Fruit fly (Drosophila melanogaster): Measurements from ENCODE around the gene Mhc.

Mhc gene

DNA sequence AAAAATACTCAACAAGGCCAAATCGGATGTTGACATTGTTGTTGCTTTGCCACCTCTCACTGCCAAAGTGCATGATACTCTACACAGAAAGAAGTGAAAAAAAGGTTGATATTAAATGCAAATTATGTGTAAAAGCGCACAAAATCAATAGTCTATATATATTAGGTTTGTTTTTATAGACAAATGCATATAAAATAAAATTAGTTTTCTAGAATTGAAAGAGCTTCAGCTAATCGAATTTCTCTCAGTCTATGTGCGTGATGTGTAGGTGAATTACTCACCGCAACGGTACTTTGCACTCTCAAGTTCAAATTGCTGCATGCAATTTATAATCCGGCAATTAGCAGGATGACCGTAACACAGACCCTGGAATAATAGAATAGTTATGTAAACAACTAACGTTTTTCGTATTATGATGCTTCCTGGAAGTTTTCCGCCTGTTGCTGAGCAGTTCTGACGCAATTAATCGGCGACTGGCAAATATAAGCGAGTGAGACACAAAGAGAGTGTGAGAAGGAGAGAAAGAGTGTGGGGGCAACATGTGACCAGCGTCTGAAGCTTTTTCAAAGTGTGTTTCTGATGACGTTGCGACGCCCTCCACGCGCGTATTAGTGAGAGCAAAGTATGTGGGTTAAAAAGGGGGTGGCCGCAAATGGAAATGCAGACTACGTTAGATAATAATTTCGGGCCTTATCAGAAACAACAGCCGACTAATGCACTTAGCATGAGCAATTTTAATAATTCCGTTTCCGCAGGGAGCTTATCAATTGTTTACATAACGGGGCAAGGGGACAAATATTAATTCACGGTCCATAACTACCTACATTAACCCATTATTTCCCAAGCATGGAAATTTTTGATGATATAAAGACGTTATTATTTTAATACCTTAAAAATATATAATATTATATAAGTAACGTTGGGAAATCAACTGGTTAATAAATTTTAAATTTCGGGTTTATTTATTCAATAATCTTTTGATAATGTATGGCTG is 45.4 kb upstream of the Mhc start (continued):
- TF ChIP-seq Xbp1 (GFP tag; optimal IDR thresholded peaks at IDR 0.05) (peak; percentile 96), CHES-1-like (GFP tag; optimal IDR thresholded peaks at IDR 0.05) (peak; percentile 32), Lpt (GFP tag; optimal IDR thresholded peaks at IDR 0.05) (no peak), Nf-YA (GFP tag; IDR thresholded peaks at IDR 0.05) (peak; percentile 89), CG2199 (GFP tag; IDR thresholded peaks at IDR 0.05) (peak; percentile 98), Vsx1 (GFP tag; optimal IDR thresholded peaks at IDR 0.05) (peak; percentile 60), Taf1 (GFP tag; IDR thresholded peaks at IDR 0.05) (peak; percentile 86), dysf (GFP tag; IDR thresholded peaks at IDR 0.05) (peak; percentile 96), CG17328 (GFP tag; IDR thresholded peaks at IDR 0.05) (peak; percentile 96), Ssrp (tag; optimal IDR thresholded peaks at IDR 0.05) (peak; percentile 94), nerfin-2 (GFP tag; IDR thresholded peaks at IDR 0.05; ENCODE audit: partially characterized antibody) (no peak), da (GFP tag; optimal IDR thresholded peaks at IDR 0.05) (peak; percentile 67), slp2 (GFP tag; optimal IDR thresholded peaks at IDR 0.05) (peak; percentile 68), Gug (GFP tag; IDR thresholded peaks at IDR 0.05) (peak; percentile 90), CG12659 (GFP tag; optimal IDR thresholded peaks at IDR 0.05) (peak; percentile 90), CoRest (tag; optimal IDR thresholded peaks at IDR 0.05) (peak; percentile 93), CG33213 (GFP tag; optimal IDR thresholded peaks at IDR 0.05) (peak; percentile 60), tin (GFP tag; optimal IDR thresholded peaks at IDR 0.05) (peak; percentile 92), aop (GFP tag; IDR thresholded peaks at IDR 0.05) (peak; percentile 83), CG3838 (GFP tag; optimal IDR thresholded peaks at IDR 0.05) (peak; percentile 73), Mes4 (GFP tag; optimal IDR thresholded peaks at IDR 0.05) (peak; percentile 53), CG17912 (GFP tag; optimal IDR thresholded peaks at IDR 0.05) (peak; percentile 54), gfzf (GFP tag; optimal IDR thresholded peaks at IDR 0.05) (no peak), Ravus (GFP tag; IDR thresholded peaks at IDR 0.05) (peak; percentile 80), hbn (GFP tag; IDR thresholded peaks at IDR 0.05; ENCODE audit: partially characterized antibody) (no peak), CG8290 (GFP tag; optimal IDR thresholded peaks at IDR 0.05) (peak; percentile 50), CG8290 (tag; optimal IDR thresholded peaks at IDR 0.05) (peak; percentile 16 to 26), BtbVII (GFP tag; optimal IDR thresholded peaks at IDR 0.05) (peak; percentile 69), Elba2 (GFP tag; optimal IDR thresholded peaks at IDR 0.05) (peak; percentile 85), crc (GFP tag; optimal IDR thresholded peaks at IDR 0.05) (no peak), Ptx1 (GFP tag; IDR thresholded peaks at IDR 0.05) (peak; percentile 97), sc (optimal IDR thresholded peaks at IDR 0.05) (no peak), sc (GFP tag; optimal IDR thresholded peaks at IDR 0.05) (peak; percentile 74), sna (GFP tag; IDR thresholded peaks at IDR 0.05; ENCODE audit: partially characterized antibody) (no peak), CG3163 (GFP tag; optimal IDR thresholded peaks at IDR 0.05) (no peak), Deaf1 (tag; optimal IDR thresholded peaks at IDR 0.05) (peak; percentile 29), pan (optimal IDR thresholded peaks at IDR 0.05) (no peak), pan (GFP tag; optimal IDR thresholded peaks at IDR 0.05 in 1 of 2, IDR thresholded peaks at IDR 0.05 in 1 of 2) (peak in 1 of 2 experiments; percentile 98), H2.0 (GFP tag; IDR thresholded peaks at IDR 0.05) (peak; percentile 93), kay (GFP tag; optimal IDR thresholded peaks at IDR 0.05) (peak; percentile 93), trem (tag; optimal IDR thresholded peaks at IDR 0.05) (peak; percentile 91), CG11560 (tag; IDR thresholded peaks at IDR 0.05) (peak; percentile 76; the same call in 2 of the 3 replicates), wor (GFP tag; IDR thresholded peaks at IDR 0.05) (peak; percentile 90), ash1 (GFP tag; optimal IDR thresholded peaks at IDR 0.05) (peak; percentile 65), CG8944 (GFP tag; optimal IDR thresholded peaks at IDR 0.05) (peak; percentile 52), CG31388 (GFP tag; optimal IDR thresholded peaks at IDR 0.05) (peak; percentile 88), CG17385 (GFP tag; optimal IDR thresholded peaks at IDR 0.05) (peak; percentile 86), CG12769 (tag; optimal IDR thresholded peaks at IDR 0.05) (peak; percentile 67), CG4730 (GFP tag; IDR thresholded peaks at IDR 0.05) (peak; percentile 94), CG18764 (GFP tag; optimal IDR thresholded peaks at IDR 0.05) (peak; percentile 91)

All from whole organism, embryonic.